Fruit fly (Drosophila melanogaster): ENCODE measurements around the gene REPTOR.

The REPTOR gene

dm6 chr3R:24598549-24599204, 16.0 kb upstream of the REPTOR start (continued):
- TF ChIP-seq da (GFP tag; optimal IDR thresholded peaks at IDR 0.05) (no peak), esg (GFP tag; conservative IDR thresholded peaks at IDR 0.05) (no peak; the same call in 1 of the 2 replicates), zen (tag; optimal IDR thresholded peaks at IDR 0.05) (no peak), z (GFP tag; IDR thresholded peaks at IDR 0.05) (no peak), NK7.1 (GFP tag; optimal IDR thresholded peaks at IDR 0.05) (no peak), CG6765 (GFP tag; optimal IDR thresholded peaks at IDR 0.05) (no peak), CG6689 (GFP tag; IDR thresholded peaks at IDR 0.05) (0 out of 2 replicates have a peak, but pooled peaks have one; percentile 44), CG33557 (GFP tag; optimal IDR thresholded peaks at IDR 0.05) (no peak), CG3995 (GFP tag; optimal IDR thresholded peaks at IDR 0.05) (no peak), H15 (GFP tag; IDR thresholded peaks at IDR 0.05) (no peak), cas (GFP tag; IDR thresholded peaks at IDR 0.05) (no peak), inv (GFP tag; IDR thresholded peaks at IDR 0.05; ENCODE audit: partially characterized antibody) (no peak), CG2129 (GFP tag; IDR thresholded peaks at IDR 0.05; ENCODE audit: partially characterized antibody) (no peak), oc (tag; optimal IDR thresholded peaks at IDR 0.05) (peak; percentile 26), usp (GFP tag; optimal IDR thresholded peaks at IDR 0.05) (no peak), Hand (GFP tag; optimal IDR thresholded peaks at IDR 0.05) (no peak), Sin3A (optimal IDR thresholded peaks at IDR 0.05) (no peak), Abd-B (GFP tag; optimal IDR thresholded peaks at IDR 0.05) (peak; percentile 14), CG10979 (tag; optimal IDR thresholded peaks at IDR 0.05) (peak; percentile 16), gfzf (GFP tag; optimal IDR thresholded peaks at IDR 0.05) (no peak), amos (GFP tag; IDR thresholded peaks at IDR 0.05; ENCODE audit: partially characterized antibody) (no peak), CG4854 (GFP tag; optimal IDR thresholded peaks at IDR 0.05) (no peak), Asciz (GFP tag; optimal IDR thresholded peaks at IDR 0.05) (no peak), tio (GFP tag; optimal IDR thresholded peaks at IDR 0.05) (no peak), CG14441 (GFP tag; IDR thresholded peaks at IDR 0.05) (no peak), CG2875 (GFP tag; optimal IDR thresholded peaks at IDR 0.05) (no peak), odd (GFP tag; optimal IDR thresholded peaks at IDR 0.05) (no peak), Gug (GFP tag; IDR thresholded peaks at IDR 0.05) (peak; percentile 34; the same call in 1 of the 4 replicates), CG9797 (GFP tag; optimal IDR thresholded peaks at IDR 0.05) (no peak), ERR (GFP tag; optimal IDR thresholded peaks at IDR 0.05) (no peak), CG15011 (GFP tag; optimal IDR thresholded peaks at IDR 0.05) (no peak), CG1233 (GFP tag; optimal IDR thresholded peaks at IDR 0.05) (no peak), CG1832 (GFP tag; optimal IDR thresholded peaks at IDR 0.05) (no peak), wor (GFP tag; IDR thresholded peaks at IDR 0.05) (no peak), CG3163 (GFP tag; optimal IDR thresholded peaks at IDR 0.05) (no peak), Oaz (GFP tag; IDR thresholded peaks at IDR 0.05) (no peak), HLH4C (GFP tag; IDR thresholded peaks at IDR 0.05; ENCODE audit: partially characterized antibody) (no peak), crc (GFP tag; optimal IDR thresholded peaks at IDR 0.05) (no peak), hkb (optimal IDR thresholded peaks at IDR 0.05) (no peak), hkb (GFP tag; IDR thresholded peaks at IDR 0.05) (no peak), lmd (GFP tag; IDR thresholded peaks at IDR 0.05) (peak; percentile 37; the same call in 1 of the 2 replicates), sug (tag; optimal IDR thresholded peaks at IDR 0.05) (no peak), ewg (GFP tag; optimal IDR thresholded peaks at IDR 0.05) (peak; percentile 26), bcd (GFP tag; optimal IDR thresholded peaks at IDR 0.05) (peak; percentile 2), twi (tag; optimal IDR thresholded peaks at IDR 0.05) (no peak), CG17802 (tag; optimal IDR thresholded peaks at IDR 0.05) (no peak), scrt (GFP tag; optimal IDR thresholded peaks at IDR 0.05) (no peak), CG6254 (GFP tag; optimal IDR thresholded peaks at IDR 0.05) (no peak), Myb (GFP tag; optimal IDR thresholded peaks at IDR 0.05) (no peak), E2f2 (GFP tag; IDR thresholded peaks at IDR 0.05) (no peak), gro (GFP tag; optimal IDR thresholded peaks at IDR 0.05) (no peak)
